Worm (Caenorhabditis elegans) whole organism, early embryonic: ENCODE results near the gene smcl-1.

ENCODE experiments used
- ama-1 ChIP-seq: fragments of 150-350 bp; optimal IDR thresholded peaks from 2 replicates; lab custom pipeline; 2014
- ceh-13 ChIP-seq: fragments of 200-800 bp; sonication (Bioruptor generic); optimal IDR thresholded peaks from 2 replicates; lab custom pipeline; 2018; ENCODE audit warnings: mild to moderate bottlenecking, missing genetic modification characterization, missing compliant biosample characterization
- pes-1 ChIP-seq: fragments of 200-800 bp; sonication (Bioruptor generic); IDR thresholded peaks from 2 replicates; pipeline ENCODE4 v1.3.6; 2022; ENCODE audit warnings: missing genetic modification reagents, missing genetic modification characterization, missing compliant biosample characterization

DNA sequence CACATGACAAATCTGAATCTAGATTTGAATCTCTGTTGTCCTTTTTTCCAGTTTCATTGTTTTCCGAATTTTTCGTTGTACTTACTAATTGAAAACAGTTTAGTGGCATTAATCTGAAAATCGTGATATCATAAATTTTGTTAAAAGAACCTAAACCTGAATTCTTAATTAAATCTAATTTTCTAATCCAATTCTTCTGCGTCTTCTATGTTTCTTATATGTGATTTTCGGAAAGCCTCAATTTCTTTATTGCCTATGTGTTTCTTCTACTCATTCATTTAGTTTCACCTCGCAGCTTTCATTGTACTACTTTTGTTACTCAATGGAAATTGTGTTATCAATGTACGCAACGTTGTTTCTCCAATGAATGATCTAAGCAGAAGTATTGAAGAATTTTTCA is 50.5 kb downstream of the smcl-1 start:
- TF ChIP-seq pes-1 (GFP tag; lab: Robert Waterston, UW) (no peak), ama-1 (no peak), ceh-13 (GFP tag; lab: Kevin White, UChicago) (no peak)
